Worm (Caenorhabditis elegans) whole organism, L2 larva: ENCODE data around the gene Y39B6A.33.

Experiments used
- F13H6.1 ChIP-seq: sonication (generic microtip); optimal IDR thresholded peaks from 2 replicates; lab custom pipeline; 2016; ENCODE audit warnings: missing genetic modification characterization, missing compliant biosample characterization
- ZK546.5 ChIP-seq: sonication (generic microtip); optimal IDR thresholded peaks from 2 replicates; lab custom pipeline; 2017; ENCODE audit warnings: missing biosample characterization, missing genetic modification characterization
- alr-1 ChIP-seq: fragments of 150-350 bp; optimal IDR thresholded peaks from 2 replicates; lab custom pipeline; 2014; ENCODE audit warnings: missing biosample characterization, missing genetic modification characterization
- aly-2 ChIP-seq: fragments of 150-350 bp; optimal IDR thresholded peaks from 2 replicates; lab custom pipeline; 2014; ENCODE audit warnings: missing biosample characterization, missing genetic modification characterization
- ama-1 ChIP-seq: fragments of 150-350 bp; optimal IDR thresholded peaks from 2 replicates; lab custom pipeline; 2018; ENCODE audit warnings: inconsistent platforms
- blmp-1 ChIP-seq: sonication (generic microtip); optimal IDR thresholded peaks from 2 replicates; lab custom pipeline; 2017; ENCODE audit warnings: missing genetic modification characterization, mild to moderate bottlenecking, missing compliant biosample characterization, antibody characterized with exemption, moderate library complexity; ENCODE audit not compliant: insufficient read depth
- ceh-16 ChIP-seq: fragments of 150-350 bp; optimal IDR thresholded peaks from 2 replicates; lab custom pipeline; 2014; ENCODE audit warnings: missing biosample characterization, missing genetic modification characterization
- ceh-82 ChIP-seq: fragments of 150-350 bp; optimal IDR thresholded peaks from 2 replicates; lab custom pipeline; 2014; ENCODE audit warnings: missing biosample characterization, missing genetic modification characterization
- crh-2 ChIP-seq: sonication (generic microtip); optimal IDR thresholded peaks from 2 replicates; lab custom pipeline; 2017; ENCODE audit warnings: missing biosample characterization, missing genetic modification characterization
- egl-27 ChIP-seq: sonication (generic microtip); optimal IDR thresholded peaks from 3 replicates; lab custom pipeline; 2017; ENCODE audit warnings: missing biosample characterization, missing genetic modification reagents, missing genetic modification characterization
- elt-3 ChIP-seq: sonication (generic microtip); optimal IDR thresholded peaks from 2 replicates; lab custom pipeline; 2017; ENCODE audit warnings: missing biosample characterization, missing genetic modification characterization
- gmeb-1 ChIP-seq: fragments of 150-350 bp; optimal IDR thresholded peaks from 2 replicates; lab custom pipeline; 2014; ENCODE audit warnings: missing biosample characterization, missing genetic modification characterization
- lin-39 ChIP-seq: fragments of 150-350 bp; optimal IDR thresholded peaks from 2 replicates; lab custom pipeline; 2014; ENCODE audit warnings: missing biosample characterization, missing genetic modification reagents, missing genetic modification characterization
- lsy-2 ChIP-seq, 2 experiments: fragments of 150-350 bp in 1 of 2; sonication (generic microtip) in 1 of 2; optimal IDR thresholded peaks; 2 replicates each; lab custom pipeline; 2014 to 2017; ENCODE audit warnings: missing biosample characterization in 2 of 2, missing genetic modification characterization in 2 of 2
- mab-5 ChIP-seq: fragments of 150-350 bp; optimal IDR thresholded peaks from 2 replicates; lab custom pipeline; 2014; ENCODE audit warnings: missing biosample characterization, missing genetic modification characterization
- nhr-10 ChIP-seq: sonication (generic microtip); optimal IDR thresholded peaks from 2 replicates; lab custom pipeline; 2017; ENCODE audit warnings: missing biosample characterization, missing genetic modification characterization
- nhr-12 ChIP-seq: fragments of 150-350 bp; optimal IDR thresholded peaks from 2 replicates; lab custom pipeline; 2014; ENCODE audit warnings: missing biosample characterization, missing genetic modification characterization
- nhr-129 ChIP-seq: fragments of 150-350 bp; optimal IDR thresholded peaks from 2 replicates; lab custom pipeline; 2014; ENCODE audit warnings: missing biosample characterization, missing genetic modification characterization
- nhr-21 ChIP-seq: fragments of 150-350 bp; optimal IDR thresholded peaks from 2 replicates; lab custom pipeline; 2014; ENCODE audit warnings: missing biosample characterization, missing genetic modification characterization
- nhr-23 ChIP-seq: fragments of 150-350 bp; optimal IDR thresholded peaks from 2 replicates; lab custom pipeline; 2014; ENCODE audit warnings: missing biosample characterization, missing genetic modification reagents, missing genetic modification characterization
- nhr-25 ChIP-seq: fragments of 150-350 bp; sonication (generic microtip); optimal IDR thresholded peaks from 3 replicates; lab custom pipeline; 2014; ENCODE audit warnings: missing biosample characterization, missing genetic modification characterization
- peb-1 ChIP-seq: fragments of 150-350 bp; optimal IDR thresholded peaks from 2 replicates; lab custom pipeline; 2014; ENCODE audit warnings: missing biosample characterization, missing genetic modification characterization
- skn-1 ChIP-seq: sonication (generic microtip); optimal IDR thresholded peaks from 2 replicates; lab custom pipeline; 2017; ENCODE audit warnings: missing biosample characterization, missing genetic modification characterization
- sma-3 ChIP-seq: sonication (generic microtip); optimal IDR thresholded peaks from 2 replicates; lab custom pipeline; 2016; ENCODE audit warnings: missing genetic modification reagents, missing genetic modification characterization, missing compliant biosample characterization
- snpc-4 ChIP-seq: fragments of 150-350 bp; optimal IDR thresholded peaks from 2 replicates; lab custom pipeline; 2014; ENCODE audit warnings: missing biosample characterization, missing genetic modification characterization
- unc-39 ChIP-seq: fragments of 150-350 bp; optimal IDR thresholded peaks from 2 replicates; lab custom pipeline; 2014; ENCODE audit warnings: missing biosample characterization, missing genetic modification characterization
- unc-55 ChIP-seq: fragments of 150-350 bp; sonication (generic microtip); optimal IDR thresholded peaks from 3 replicates; lab custom pipeline; 2014; ENCODE audit warnings: missing biosample characterization, missing genetic modification reagents, missing genetic modification characterization
- zag-1 ChIP-seq: fragments of 150-350 bp; optimal IDR thresholded peaks from 2 replicates; lab custom pipeline; 2014; ENCODE audit warnings: missing biosample characterization, missing genetic modification characterization
- ztf-1 ChIP-seq: fragments of 200-800 bp; sonication (Bioruptor generic); conservative IDR thresholded peaks from 2 replicates; pipeline ENCODE4 v1.3.6; 2022; ENCODE audit warnings: missing genetic modification characterization, missing compliant biosample characterization
- ztf-11 ChIP-seq: sonication (generic microtip); optimal IDR thresholded peaks from 2 replicates; lab custom pipeline; 2017; ENCODE audit warnings: missing biosample characterization, missing genetic modification characterization

The Y39B6A.33 gene

DNA sequence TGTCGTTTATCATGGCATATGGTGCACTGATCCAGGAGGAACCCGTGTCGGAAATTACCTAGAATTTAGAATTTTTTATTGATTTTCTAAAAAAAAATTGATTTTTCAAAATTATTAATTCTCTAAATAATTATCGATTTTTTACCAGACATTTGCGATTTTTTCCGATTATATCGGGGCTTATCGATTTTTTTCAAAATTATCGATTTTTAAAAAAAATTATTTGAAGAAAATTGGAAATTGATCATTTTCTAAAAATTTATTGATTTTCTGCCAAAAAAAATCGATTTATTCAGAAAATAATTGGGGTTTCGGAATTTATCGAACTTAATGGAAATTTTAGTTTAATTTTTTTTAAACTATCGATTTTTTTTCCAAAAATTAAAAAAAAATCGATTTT lies 34.3 kb downstream of the Y39B6A.33 start:
- TF ChIP-seq ztf-1 (GFP tag; lab: Robert Waterston, UW) (no peak), ceh-16 (tag; lab: Kevin White, UChicago) (no peak)

DNA sequence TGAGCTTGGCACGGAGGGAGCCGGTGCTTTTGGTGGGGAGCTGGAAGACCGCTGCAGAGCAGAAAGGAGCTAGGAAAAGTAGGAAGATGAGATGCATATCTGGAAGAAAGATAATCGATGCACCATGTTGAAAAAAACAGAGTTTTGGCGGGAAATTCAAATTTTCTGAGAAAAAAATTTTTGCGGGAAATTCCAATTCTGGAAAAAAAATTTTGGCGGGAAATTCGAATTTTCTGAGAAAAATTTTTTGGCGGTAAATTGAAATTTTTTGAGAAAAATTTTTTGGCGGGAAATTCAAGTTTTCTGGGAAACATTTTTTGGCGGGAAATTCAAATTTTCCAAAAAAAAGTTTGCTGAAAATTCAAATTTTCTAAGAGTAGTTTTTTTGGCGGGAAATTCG lies 35.5 kb downstream of the Y39B6A.33 start, which contains the start of gene asp-17:
TSS of gene asp-17 (minus strand) at position 101 of the 400 bp plus-strand sequence.
- TF ChIP-seq nhr-23 (tag; lab: Kevin White, UChicago) = no peak
- no peak for TF ChIP-seq peb-1 (tag; lab: Kevin White, UChicago)
- no peak for TF ChIP-seq ceh-82 (tag; lab: Kevin White, UChicago)
- no peak for TF ChIP-seq ZK546.5 (tag; lab: Kevin White, UChicago)
- no peak for TF ChIP-seq crh-2
- no peak for TF ChIP-seq nhr-129 (tag; lab: Kevin White, UChicago)
- TF ChIP-seq blmp-1 = no peak
- TF ChIP-seq alr-1 (tag; lab: Kevin White, UChicago) = no peak
- no peak for TF ChIP-seq snpc-4 (tag; lab: Kevin White, UChicago)
- no peak for TF ChIP-seq ztf-11 (tag; lab: Kevin White, UChicago)
- TF ChIP-seq unc-39 = no peak
- TF ChIP-seq zag-1 (tag; lab: Kevin White, UChicago) = no peak
- TF ChIP-seq aly-2 (tag; lab: Kevin White, UChicago) = no peak
- TF ChIP-seq elt-3 (tag; lab: Kevin White, UChicago) = no peak
- no peak for TF ChIP-seq mab-5 (tag; lab: Kevin White, UChicago)
- TF ChIP-seq F13H6.1 (tag; lab: Kevin White, UChicago) = no peak
- no peak for TF ChIP-seq skn-1 (tag; lab: Kevin White, UChicago)
- TF ChIP-seq, all 48 proteins: peak for 0

DNA sequence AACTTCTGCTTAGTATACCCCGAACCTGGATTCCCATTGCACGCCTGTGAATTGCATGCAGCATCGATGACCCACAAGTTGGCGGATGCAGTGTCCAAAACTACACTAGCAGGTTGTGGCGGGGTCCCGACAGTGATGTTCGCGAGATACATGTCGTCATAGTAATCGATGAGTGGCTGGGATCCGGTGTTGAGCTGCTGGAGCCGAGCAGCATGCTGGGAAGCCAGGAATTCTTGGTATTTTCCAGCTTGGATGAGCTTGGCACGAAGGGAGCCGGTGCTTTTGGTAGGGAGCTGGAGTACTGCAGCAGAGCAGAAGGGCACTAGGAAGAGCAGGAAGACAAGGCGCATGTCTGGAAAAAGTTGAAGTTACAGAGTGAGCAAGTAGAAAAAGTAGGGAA lies 40.5 kb downstream of the Y39B6A.33 start, which contains the start of gene asp-16:
TSS of gene asp-16 (minus strand) at position 350 of the 400 bp plus-strand sequence.
- TF ChIP-seq lin-39 (tag; lab: Kevin White, UChicago) (no peak), nhr-21 (tag; lab: Kevin White, UChicago) (no peak), crh-2 (no peak)

DNA sequence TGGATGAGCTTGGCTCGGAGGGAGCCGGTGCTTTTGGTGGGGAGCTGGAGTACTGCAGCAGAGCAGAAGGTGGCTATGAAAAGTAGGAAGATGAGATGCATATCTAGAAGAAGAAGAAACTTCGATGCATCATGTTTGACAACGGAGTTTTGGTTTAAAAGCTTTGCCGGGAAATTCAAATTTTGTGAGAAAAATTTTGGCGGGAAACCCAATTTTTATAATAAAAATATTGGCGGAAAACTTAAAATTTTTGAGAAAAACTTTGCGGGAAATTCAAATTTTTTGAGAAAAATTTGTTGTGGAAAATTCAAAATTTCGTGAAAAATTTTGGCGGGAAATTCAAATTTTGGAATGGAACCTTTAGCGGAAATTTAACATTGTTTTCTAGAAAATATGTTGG lies 43.0 kb downstream of the Y39B6A.33 start, which contains the start of gene asp-15:
TSS of gene asp-15 (minus strand) at position 101 of the 400 bp plus-strand sequence.
- TF ChIP-seq lsy-2 (tag; optimal IDR thresholded peaks at IDR 0.05; lab: Kevin White, UChicago) = no peak
- TF ChIP-seq, all 48 proteins: peak for 0

DNA sequence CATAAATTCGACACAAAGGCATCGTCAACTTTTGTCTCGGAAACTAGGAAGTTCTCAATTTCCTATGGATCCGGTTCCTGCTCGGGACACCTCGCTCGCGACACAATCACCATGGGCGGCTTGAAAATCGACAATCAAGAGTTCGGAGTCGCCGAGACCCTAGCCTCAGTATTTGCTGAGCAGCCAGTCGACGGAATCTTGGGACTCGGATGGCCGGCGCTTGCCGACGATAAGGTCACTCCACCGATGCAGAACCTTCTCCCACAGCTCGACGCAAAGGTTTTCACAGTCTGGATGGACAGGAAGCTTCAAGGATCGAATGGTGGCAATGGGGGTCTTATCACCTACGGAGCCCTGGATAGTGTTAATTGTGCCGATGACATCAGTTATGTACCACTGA lies 45.7 kb downstream of the Y39B6A.33 start:
- no peak for TF ChIP-seq unc-55 (GFP tag; lab: Kevin White, UChicago)
- no peak for TF ChIP-seq crh-2
- no peak for TF ChIP-seq nhr-12 (tag; lab: Kevin White, UChicago)

DNA sequence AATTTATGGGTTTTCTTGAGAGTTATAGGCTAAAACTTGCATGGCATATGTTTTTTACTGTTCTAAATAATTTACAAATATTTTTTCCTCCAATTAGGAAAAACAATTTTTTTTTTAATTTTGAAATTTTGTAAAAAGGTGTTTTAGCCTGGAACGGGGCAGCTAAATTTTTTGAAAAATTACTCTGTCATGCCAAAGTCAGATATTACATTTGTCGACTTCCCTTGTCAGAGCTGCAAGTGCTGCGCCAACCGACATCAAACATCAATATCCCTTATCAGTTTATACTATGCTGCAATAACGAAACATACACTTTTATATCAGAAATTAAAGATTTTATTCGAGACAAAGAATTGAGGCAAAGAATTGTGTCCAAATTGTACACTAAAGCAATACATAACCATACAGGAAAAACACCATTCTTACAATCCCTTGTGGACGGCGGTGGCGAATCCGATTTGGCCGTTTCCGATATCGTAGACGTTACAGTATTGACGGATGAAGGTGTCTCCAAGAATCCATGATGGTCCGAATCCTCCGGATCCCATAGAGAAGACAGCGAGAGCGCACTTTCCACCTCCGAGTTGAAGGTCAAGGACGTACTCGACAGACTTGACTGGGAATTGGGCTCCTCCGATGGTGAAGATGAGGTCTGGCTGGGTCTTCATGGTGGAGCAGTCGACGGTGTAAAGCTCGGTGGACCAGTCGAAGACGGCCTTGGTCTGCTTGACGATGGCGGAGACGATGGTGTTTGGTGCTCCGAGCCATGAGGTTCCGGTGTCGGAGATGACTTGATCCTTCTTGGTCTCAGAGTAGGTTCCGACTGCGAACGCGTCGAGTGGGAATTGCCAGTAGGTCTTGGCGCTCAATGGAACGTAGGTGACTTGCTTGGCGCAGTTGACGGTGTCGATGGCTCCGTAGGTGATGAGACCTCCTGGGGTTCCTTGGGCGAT lies 47.7 kb downstream of the Y39B6A.33 start:
- TF ChIP-seq gmeb-1 (tag; lab: Kevin White, UChicago) = peak; percentile 48
- no peak for TF ChIP-seq egl-27
- TF ChIP-seq sma-3 = no peak
- peak; percentile 4 for TF ChIP-seq ama-1 (lab: Kevin White, UChicago)
- TF ChIP-seq mab-5 (tag; lab: Kevin White, UChicago) = no peak
- TF ChIP-seq nhr-10 (tag; lab: Kevin White, UChicago) = no peak
- no peak for TF ChIP-seq nhr-25 (tag; lab: Kevin White, UChicago)
- TF ChIP-seq nhr-129 (tag; lab: Kevin White, UChicago) = peak; percentile 25
- TF ChIP-seq elt-3 (tag; lab: Kevin White, UChicago) = no peak
- peak; percentile 16 for TF ChIP-seq crh-2
- TF ChIP-seq, all 48 proteins: peak for 4
